Fruit fly (Drosophila melanogaster) S2 (cell line): ENCODE measurements around the gene CG14642.

ENCODE experiments used
- CG8478 ChIP-seq: fragments of >200 bp; optimal IDR thresholded peaks from 2 replicates; lab custom pipeline; 2018
- CTCF ChIP-seq, 2 experiments: fragments of >200 bp; optimal IDR thresholded peaks; 2 replicates each; lab custom pipeline; 2018

DNA sequence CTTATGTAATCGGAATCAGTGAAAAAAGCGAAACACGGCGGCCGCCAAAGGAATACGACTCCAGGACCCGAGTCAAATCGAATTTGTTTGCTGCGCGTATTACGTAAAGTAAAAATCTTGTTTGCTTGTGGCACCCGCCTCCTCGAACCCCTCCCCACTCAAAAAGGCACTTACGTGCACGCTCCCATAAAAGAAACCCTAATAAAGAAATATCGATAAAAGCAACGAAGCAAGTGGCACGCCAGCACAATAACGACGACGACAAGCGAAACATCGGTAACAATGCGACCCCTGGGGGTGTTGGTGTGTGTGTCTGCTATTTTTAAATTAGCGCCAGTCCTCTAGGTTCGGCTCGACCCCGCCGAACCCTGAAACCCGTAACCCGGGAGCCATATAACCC, 39.7 kb upstream of the CG14642 start:
- TF ChIP-seq CG8478 (lab: Kevin White, UChicago) (no peak), CTCF (optimal IDR thresholded peaks at IDR 0.05; lab: Kevin White, UChicago) (no peak)
